Worm (Caenorhabditis elegans): ENCODE measurements around the gene dsc-4.

The dsc-4 gene

ce11 chrIV:366406-366805 is 46.1 kb upstream of the dsc-4 start (continued):
- TF ChIP-seq ama-1 (optimal IDR thresholded peaks at IDR 0.05) (no peak), skn-1 (tag; optimal IDR thresholded peaks at IDR 0.05) (no peak), unc-39 (tag; optimal IDR thresholded peaks at IDR 0.05) (no peak), rbr-2 (tag; optimal IDR thresholded peaks at IDR 0.05) (peak; percentile 53), ceh-28 (tag; optimal IDR thresholded peaks at IDR 0.05) (no peak), daf-16 (GFP tag; optimal IDR thresholded peaks at IDR 0.05) (peak in 1 of 2 experiments; percentile 61), daf-16 (tag; optimal IDR thresholded peaks at IDR 0.05) (no peak), lin-1 (GFP tag; IDR thresholded peaks at IDR 0.05) (no peak)

ce11 chrIV:364983-365382 is 44.6 kb upstream of the dsc-4 start:
- TF ChIP-seq sdz-12 (GFP tag; optimal IDR thresholded peaks at IDR 0.05) (no peak), rbr-2 (tag; optimal IDR thresholded peaks at IDR 0.05) (no peak), mxl-2 (GFP tag; conservative IDR thresholded peaks at IDR 0.05) (no peak), hif-1 (tag; optimal IDR thresholded peaks at IDR 0.05) (peak in 1 of 2 experiments; percentile 85), lin-38 (GFP tag; IDR thresholded peaks at IDR 0.05) (no peak), hlh-11 (tag; optimal IDR thresholded peaks at IDR 0.05) (peak; percentile 27), zfp-2 (tag; optimal IDR thresholded peaks at IDR 0.05) (no peak), set-16 (GFP tag; IDR thresholded peaks at IDR 0.05) (no peak), ces-1 (GFP tag; optimal IDR thresholded peaks at IDR 0.05) (no peak), dmd-9 (GFP tag; IDR thresholded peaks at IDR 0.05) (no peak)

- TF ChIP-seq daf-8 (GFP tag; IDR thresholded peaks at IDR 0.05) (no peak), unc-62 (GFP tag; optimal IDR thresholded peaks at IDR 0.05 in 1 of 2) (peak in 1 of 2 experiments; percentile 74), unc-62 (tag; optimal IDR thresholded peaks at IDR 0.05) (no peak)
These were observed 22.9 kb upstream of the dsc-4 start for ce11 chrIV:343279-343678.

ce11 chrIV:339508-339907 is 19.2 kb upstream of the dsc-4 start, which contains the start of gene cdh-8:
TSS of gene cdh-8 (plus strand) at chrIV:339808.
- no peak for TF ChIP-seq mdl-1 (tag; optimal IDR thresholded peaks at IDR 0.05)
- no peak for TF ChIP-seq F26F4.8 (GFP tag; conservative IDR thresholded peaks at IDR 0.05)
- no peak for TF ChIP-seq jun-1 (tag; optimal IDR thresholded peaks at IDR 0.05)
- TF ChIP-seq cey-2 (tag; optimal IDR thresholded peaks at IDR 0.05; ENCODE audit: borderline replicate concordance, insufficient read depth): no peak
- TF ChIP-seq hif-1 (tag; optimal IDR thresholded peaks at IDR 0.05): no peak
- TF ChIP-seq Y48G9A.11 (GFP tag; IDR thresholded peaks at IDR 0.05): no peak
- TF ChIP-seq Y5F2A.4 (GFP tag; optimal IDR thresholded peaks at IDR 0.05): no peak
- no peak for TF ChIP-seq aha-1 (tag)
- no peak for TF ChIP-seq pqm-1 (tag; optimal IDR thresholded peaks at IDR 0.05)
- TF ChIP-seq zip-2 (tag; optimal IDR thresholded peaks at IDR 0.05): no peak
- no peak for TF ChIP-seq mxl-2 (GFP tag; conservative IDR thresholded peaks at IDR 0.05)
- TF ChIP-seq daf-16 (GFP tag; optimal IDR thresholded peaks at IDR 0.05): no peak
- no peak for TF ChIP-seq daf-16 (tag; optimal IDR thresholded peaks at IDR 0.05)
- no peak for TF ChIP-seq unc-130 (GFP tag; optimal IDR thresholded peaks at IDR 0.05)
- TF ChIP-seq F49E8.2 (tag; optimal IDR thresholded peaks at IDR 0.05; ENCODE audit: borderline replicate concordance): no peak
- no peak for TF ChIP-seq attf-4 (tag; optimal IDR thresholded peaks at IDR 0.05)
- TF ChIP-seq lin-29 (GFP tag; IDR thresholded peaks at IDR 0.05): no peak
- no peak for TF ChIP-seq duxl-1 (tag; optimal IDR thresholded peaks at IDR 0.05; ENCODE audit: poor library complexity)

- TF ChIP-seq set-16 (GFP tag; IDR thresholded peaks at IDR 0.05) (peak; percentile 55), Y48G9A.11 (GFP tag; IDR thresholded peaks at IDR 0.05) (0 out of 2 replicates have a peak, but pooled peaks have one; percentile 45), nhr-76 (tag; optimal IDR thresholded peaks at IDR 0.05) (no peak)
These were observed 18.0 kb upstream of the dsc-4 start for ce11 chrIV:338192-338831.
